Fruit fly (Drosophila melanogaster): ENCODE measurements around the gene eEF2.

eEF2 gene

dm6 chr2L:21657426-21657825, 24.5 kb downstream of the eEF2 start (continued):
- TF ChIP-seq psq (GFP tag; optimal IDR thresholded peaks at IDR 0.05) (peak; percentile 10), MBD-R2 (GFP tag; IDR thresholded peaks at IDR 0.05) (peak; percentile 58; the same call in 1 of the 2 replicates), ssp (GFP tag; IDR thresholded peaks at IDR 0.05) (peak; percentile 77), CG7271 (tag; optimal IDR thresholded peaks at IDR 0.05) (no peak), bcd (GFP tag; optimal IDR thresholded peaks at IDR 0.05) (no peak), CG16815 (GFP tag; optimal IDR thresholded peaks at IDR 0.05) (peak; percentile 23), CG12769 (tag; optimal IDR thresholded peaks at IDR 0.05) (peak; percentile 47), D (optimal IDR thresholded peaks at IDR 0.05) (no peak), D (GFP tag; optimal IDR thresholded peaks at IDR 0.05) (no peak), Sox100B (GFP tag; optimal IDR thresholded peaks at IDR 0.05) (peak; percentile 35), Atf-2 (GFP tag; optimal IDR thresholded peaks at IDR 0.05) (peak; percentile 14), pnt (GFP tag; optimal IDR thresholded peaks at IDR 0.05) (peak; percentile 33), Dref (GFP tag; IDR thresholded peaks at IDR 0.05) (peak; percentile 63), wdn (GFP tag; IDR thresholded peaks at IDR 0.05) (peak; percentile 15; the same call in 1 of the 2 replicates), CG31224 (GFP tag; IDR thresholded peaks at IDR 0.05) (peak; percentile 35; the same call in 1 of the 2 replicates), CG4854 (GFP tag; optimal IDR thresholded peaks at IDR 0.05) (peak; percentile 53), E2f2 (GFP tag; IDR thresholded peaks at IDR 0.05) (peak; percentile 77), CG30020 (tag; optimal IDR thresholded peaks at IDR 0.05) (peak; percentile 90), CG4282 (GFP tag; optimal IDR thresholded peaks at IDR 0.05) (no peak), Neu2 (GFP tag; optimal IDR thresholded peaks at IDR 0.05; ENCODE audit: borderline replicate concordance) (no peak), bsh (GFP tag; optimal IDR thresholded peaks at IDR 0.05) (peak in 1 of 2 experiments; percentile 59), CG9932 (GFP tag; IDR thresholded peaks at IDR 0.05) (peak; percentile 76; the same call in 1 of the 2 replicates), Mes4 (GFP tag; optimal IDR thresholded peaks at IDR 0.05) (peak; percentile 7), hkb (optimal IDR thresholded peaks at IDR 0.05) (no peak), hkb (GFP tag; IDR thresholded peaks at IDR 0.05) (peak; percentile 64; the same call in 1 of the 2 replicates), CG13424 (tag; optimal IDR thresholded peaks at IDR 0.05) (peak; percentile 54), gcm2 (GFP tag; optimal IDR thresholded peaks at IDR 0.05) (no peak), Dbx (GFP tag; IDR thresholded peaks at IDR 0.05) (peak; percentile 73; the same call in 2 of the 3 replicates), CG33557 (GFP tag; optimal IDR thresholded peaks at IDR 0.05) (no peak), phol (tag; optimal IDR thresholded peaks at IDR 0.05) (peak; percentile 59), wor (GFP tag; IDR thresholded peaks at IDR 0.05) (peak; percentile 26; the same call in 1 of the 2 replicates), hbn (GFP tag; IDR thresholded peaks at IDR 0.05; ENCODE audit: partially characterized antibody) (no peak), pb (GFP tag; optimal IDR thresholded peaks at IDR 0.05) (peak; percentile 50), Hsf (GFP tag; optimal IDR thresholded peaks at IDR 0.05) (peak; percentile 61), CG10147 (GFP tag; optimal IDR thresholded peaks at IDR 0.05) (peak; percentile 8), bowl (GFP tag; IDR thresholded peaks at IDR 0.05) (no peak), CG1792 (GFP tag; optimal IDR thresholded peaks at IDR 0.05) (peak; percentile 53), CG8478 (optimal IDR thresholded peaks at IDR 0.05) (no peak), HmgD (GFP tag; optimal IDR thresholded peaks at IDR 0.05) (peak; percentile 38), CG18764 (GFP tag; optimal IDR thresholded peaks at IDR 0.05) (peak; percentile 11), odd (GFP tag; optimal IDR thresholded peaks at IDR 0.05) (no peak), CG12391 (tag; optimal IDR thresholded peaks at IDR 0.05) (peak; percentile 57), scrt (GFP tag; optimal IDR thresholded peaks at IDR 0.05) (no peak), kni (GFP tag; optimal IDR thresholded peaks at IDR 0.05) (no peak), Med (GFP tag) (peak; percentile 95), CG3995 (GFP tag; optimal IDR thresholded peaks at IDR 0.05) (peak; percentile 78), mam (GFP tag; optimal IDR thresholded peaks at IDR 0.05) (peak; percentile 69), Sry-δ (GFP tag; optimal IDR thresholded peaks at IDR 0.05) (peak; percentile 42), run (tag; optimal IDR thresholded peaks at IDR 0.05) (no peak), CG11723 (GFP tag; optimal IDR thresholded peaks at IDR 0.05) (peak; percentile 71), caup (GFP tag; optimal IDR thresholded peaks at IDR 0.05; ENCODE audit: severe bottlenecking) (peak; percentile 63), HHEX (GFP tag; optimal IDR thresholded peaks at IDR 0.05) (peak; percentile 34)

Data from whole organism, embryonic.